Fruit fly (Drosophila melanogaster): ENCODE results near the gene Rpn5.

Gene Rpn5

dm6 chr3R:5791497-5791896 lies 2.2 kb downstream of the Rpn5 start, which contains the start of gene Hpf1 (continued):
- no peak for TF ChIP-seq tna (GFP tag; IDR thresholded peaks at IDR 0.05; ENCODE audit: partially characterized antibody)
- TF ChIP-seq Hmx (GFP tag; optimal IDR thresholded peaks at IDR 0.05), result peak; percentile 95
- TF ChIP-seq Nf-YC (tag; optimal IDR thresholded peaks at IDR 0.05), result peak; percentile 90
- TF ChIP-seq E2f2 (GFP tag; IDR thresholded peaks at IDR 0.05), result peak; percentile 86
- peak; percentile 98 for TF ChIP-seq dmrt99B (tag; optimal IDR thresholded peaks at IDR 0.05)
- peak; percentile 97 for TF ChIP-seq CG17829 (tag; optimal IDR thresholded peaks at IDR 0.05)
- peak; percentile 98 for TF ChIP-seq Gug (GFP tag; IDR thresholded peaks at IDR 0.05)
- TF ChIP-seq stc (GFP tag; IDR thresholded peaks at IDR 0.05), result peak; percentile 96
- peak; percentile 99 for TF ChIP-seq az2 (GFP tag; optimal IDR thresholded peaks at IDR 0.05)
- peak; percentile 30 for TF ChIP-seq pros (GFP tag; optimal IDR thresholded peaks at IDR 0.05)
- peak; percentile 98 for TF ChIP-seq phol (tag; optimal IDR thresholded peaks at IDR 0.05)
- no peak for TF ChIP-seq pan (optimal IDR thresholded peaks at IDR 0.05)
- peak in 1 of 2 experiments; percentile 98 for TF ChIP-seq pan (GFP tag; optimal IDR thresholded peaks at IDR 0.05 in 1 of 2, IDR thresholded peaks at IDR 0.05 in 1 of 2)
- peak; percentile 99 for TF ChIP-seq gro (GFP tag; optimal IDR thresholded peaks at IDR 0.05)
- peak; percentile 99 for TF ChIP-seq CG2120 (GFP tag; optimal IDR thresholded peaks at IDR 0.05)
- peak; percentile 98 for TF ChIP-seq CG6765 (GFP tag; optimal IDR thresholded peaks at IDR 0.05)
- peak; percentile 86 for TF ChIP-seq Hey (tag; optimal IDR thresholded peaks at IDR 0.05)
- peak; percentile 96 for TF ChIP-seq Asciz (GFP tag; optimal IDR thresholded peaks at IDR 0.05)
- TF ChIP-seq CG11085 (GFP tag; IDR thresholded peaks at IDR 0.05), result peak; percentile 96
- peak; percentile 92 for TF ChIP-seq CG9437 (GFP tag; optimal IDR thresholded peaks at IDR 0.05)
- peak; percentile 99 for TF ChIP-seq CHES-1-like (GFP tag; optimal IDR thresholded peaks at IDR 0.05)
- TF ChIP-seq CG6813 (GFP tag; optimal IDR thresholded peaks at IDR 0.05), result peak; percentile 96
- TF ChIP-seq Deaf1 (tag; optimal IDR thresholded peaks at IDR 0.05), result peak; percentile 85
- TF ChIP-seq CG8944 (GFP tag; optimal IDR thresholded peaks at IDR 0.05), result peak; percentile 99
- no peak for TF ChIP-seq inv (GFP tag; IDR thresholded peaks at IDR 0.05; ENCODE audit: partially characterized antibody)
- TF ChIP-seq ro (GFP tag; IDR thresholded peaks at IDR 0.05), result peak; percentile 92
- TF ChIP-seq gem (tag; optimal IDR thresholded peaks at IDR 0.05), result peak; percentile 99
- peak; percentile 93 for TF ChIP-seq dati (GFP tag; IDR thresholded peaks at IDR 0.05)
- peak; percentile 98 for TF ChIP-seq CG10209 (GFP tag; optimal IDR thresholded peaks at IDR 0.05)
- TF ChIP-seq Sox102F (GFP tag; optimal IDR thresholded peaks at IDR 0.05), result peak; percentile 99
- TF ChIP-seq CG1832 (GFP tag; optimal IDR thresholded peaks at IDR 0.05), result no peak
- TF ChIP-seq btn (GFP tag; optimal IDR thresholded peaks at IDR 0.05), result peak; percentile 95
- TF ChIP-seq Dek (tag; optimal IDR thresholded peaks at IDR 0.05), result peak; percentile 97
- peak; percentile 99 for TF ChIP-seq CG12769 (tag; optimal IDR thresholded peaks at IDR 0.05)
- peak; percentile 98 for TF ChIP-seq CG9727 (GFP tag; optimal IDR thresholded peaks at IDR 0.05)
- peak; percentile 97 for TF ChIP-seq CG17568 (GFP tag; optimal IDR thresholded peaks at IDR 0.05)
- peak; percentile 98 for TF ChIP-seq CG12391 (tag; optimal IDR thresholded peaks at IDR 0.05)
- TF ChIP-seq CG3281 (GFP tag; optimal IDR thresholded peaks at IDR 0.05), result peak; percentile 99
- TF ChIP-seq chm (GFP tag; IDR thresholded peaks at IDR 0.05), result peak; percentile 95
- peak; percentile 73 for TF ChIP-seq CG15479 (GFP tag; optimal IDR thresholded peaks at IDR 0.05)
- TF ChIP-seq Side (GFP tag; optimal IDR thresholded peaks at IDR 0.05), result peak; percentile 98
- peak; percentile 99 for TF ChIP-seq Antp (GFP tag; optimal IDR thresholded peaks at IDR 0.05)
- no peak for TF ChIP-seq HLHmδ (GFP tag; optimal IDR thresholded peaks at IDR 0.05)
- peak; percentile 98 for TF ChIP-seq CG14014 (GFP tag; IDR thresholded peaks at IDR 0.05)
- TF ChIP-seq zf30C (GFP tag; optimal IDR thresholded peaks at IDR 0.05), result peak; percentile 39
- TF ChIP-seq Eip74EF (GFP tag; optimal IDR thresholded peaks at IDR 0.05), result peak in 1 of 2 experiments; percentile 97
- peak in 1 of 2 experiments; percentile 69 for TF ChIP-seq crp (GFP tag; optimal IDR thresholded peaks at IDR 0.05)
- peak; percentile 73 for TF ChIP-seq CG4360 (GFP tag; IDR thresholded peaks at IDR 0.05)
- peak; percentile 89 for TF ChIP-seq CG1024 (GFP tag; IDR thresholded peaks at IDR 0.05)
- TF ChIP-seq tgo (GFP tag; IDR thresholded peaks at IDR 0.05), result peak; percentile 98

Data from whole organism, embryonic.